Fruit fly (Drosophila melanogaster) Kc167 (cell line): ENCODE measurements around the gene TTLL4A.

Experiments used
- Sin3A ChIP-seq: fragments of >200 bp; optimal IDR thresholded peaks from 2 replicates; lab custom pipeline; 2018; ENCODE audit warnings: missing external identifiers
- insv ChIP-seq: fragments of >200 bp; optimal IDR thresholded peaks from 3 replicates; lab custom pipeline; 2018; ENCODE audit warnings: missing external identifiers
- psq ChIP-seq: fragments of >200 bp; optimal IDR thresholded peaks from 2 replicates; lab custom pipeline; 2017; ENCODE audit warnings: missing external identifiers

DNA sequence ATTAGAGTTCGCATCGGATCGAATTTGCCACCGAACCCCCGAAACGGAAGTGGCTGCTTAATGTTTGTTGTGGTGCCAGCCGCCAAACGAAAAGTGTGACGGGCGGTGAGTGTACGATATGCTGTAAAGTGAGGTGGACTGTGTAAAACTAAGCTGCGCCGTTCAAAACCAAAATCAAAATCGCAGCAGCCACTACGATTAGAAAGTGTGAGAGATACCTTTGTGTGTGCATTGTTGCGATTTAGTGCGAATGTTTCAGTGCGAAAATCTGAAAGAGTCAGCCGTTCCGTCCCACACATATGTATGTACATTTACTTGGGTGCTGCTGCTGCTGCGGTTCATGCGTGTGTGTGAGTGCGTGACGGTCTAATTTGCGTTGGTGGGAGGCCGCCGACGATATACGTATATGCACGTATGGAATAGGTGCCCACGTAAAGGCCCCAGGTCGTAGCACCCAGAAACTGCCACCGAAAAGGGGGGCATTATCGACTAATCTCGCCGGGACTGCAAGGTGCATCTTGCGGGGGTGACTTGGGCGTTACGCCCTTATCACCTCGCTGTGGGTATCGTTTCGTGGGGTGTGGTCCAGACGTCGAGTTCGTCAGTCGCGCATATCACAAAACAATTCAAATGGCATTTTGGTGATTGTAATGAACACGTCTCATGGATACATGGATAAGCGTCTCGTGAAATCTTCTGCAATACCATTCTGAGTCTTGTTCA lies 12.2 kb upstream of the TTLL4A start:
- TF ChIP-seq insv (no peak), psq (lab: Kevin White, UChicago) (no peak), Sin3A (lab: Kevin White, UChicago) (no peak)
